In genomic region chrIII:4695057-4695456, ce11 we compare ENCODE assay signal across 2 worm cellular contexts.
A peak's percentile ranks its signal among the peaks of the same experiment; 100 is the strongest.
TF ChIP-seq lines count a peak whose summit lies in the region.

TSS of gene T04A8.7 (plus strand) at chrIII:4695357.

TF ChIP-seq in whole organism, L4 larva, 104 proteins besides CTCF, POLR2A, EP300 and RAD21:
- TF ChIP-seq dve-1 (tag; optimal IDR thresholded peaks at IDR 0.05; lab: Kevin White, UChicago; ENCODE audit: insufficient read depth) = no peak
- peak in 1 of 2 experiments; percentile 67 for TF ChIP-seq unc-62 (GFP tag; optimal IDR thresholded peaks at IDR 0.05 in 1 of 2; lab: Kevin White, UChicago)
- TF ChIP-seq unc-62 (tag; optimal IDR thresholded peaks at IDR 0.05; lab: Kevin White, UChicago) = no peak
- no peak for TF ChIP-seq ctbp-1 (GFP tag; IDR thresholded peaks at IDR 0.05; lab: Robert Waterston, UW)
- TF ChIP-seq unc-39 (tag; optimal IDR thresholded peaks at IDR 0.05; lab: Kevin White, UChicago) = no peak
- peak; percentile 59 for TF ChIP-seq ama-1 (optimal IDR thresholded peaks at IDR 0.05; lab: Kevin White, UChicago)
- no peak for TF ChIP-seq lin-13 (GFP tag; optimal IDR thresholded peaks at IDR 0.05; lab: Kevin White, UChicago)
- TF ChIP-seq aha-1 (tag; lab: Kevin White, UChicago) = no peak
- no peak for TF ChIP-seq nhr-237 (tag; optimal IDR thresholded peaks at IDR 0.05; lab: Kevin White, UChicago)

TF ChIP-seq in whole organism, young adult, 124 proteins besides CTCF, POLR2A, EP300 and RAD21:
- no peak for TF ChIP-seq ama-1 (optimal IDR thresholded peaks at IDR 0.05; lab: Kevin White, UChicago)
- TF ChIP-seq ama-1 (GFP tag; optimal IDR thresholded peaks at IDR 0.05; lab: Kevin White, UChicago) = peak in 1 of 2 experiments; percentile 18
- 0 out of 2 replicates have a peak, but pooled peaks have one; percentile 20 for TF ChIP-seq ekl-4 (GFP tag; IDR thresholded peaks at IDR 0.05; lab: Robert Waterston, UW)
- TF ChIP-seq ZK185.1 (tag; optimal IDR thresholded peaks at IDR 0.05; lab: Kevin White, UChicago; ENCODE audit: poor library complexity, severe bottlenecking) = no peak
- no peak for TF ChIP-seq aptf-2 (GFP tag; conservative IDR thresholded peaks at IDR 0.05; lab: Robert Waterston, UW)
- no peak for TF ChIP-seq hlh-12 (tag; optimal IDR thresholded peaks at IDR 0.05; lab: Kevin White, UChicago)
- TF ChIP-seq T07F8.4 (tag; optimal IDR thresholded peaks at IDR 0.05; lab: Kevin White, UChicago) = no peak
- TF ChIP-seq nhr-179 (tag; optimal IDR thresholded peaks at IDR 0.05; lab: Kevin White, UChicago) = no peak
- TF ChIP-seq ztf-18 (tag; optimal IDR thresholded peaks at IDR 0.05; lab: Kevin White, UChicago) = peak; percentile 29
- TF ChIP-seq athp-1 (tag; optimal IDR thresholded peaks at IDR 0.05; lab: Kevin White, UChicago) = no peak
- TF ChIP-seq attf-6 (GFP tag; IDR thresholded peaks at IDR 0.05; lab: Robert Waterston, UW) = no peak
- TF ChIP-seq nfya-1 (tag; optimal IDR thresholded peaks at IDR 0.05; lab: Kevin White, UChicago; ENCODE audit: borderline replicate concordance, insufficient read depth) = no peak
- no peak for TF ChIP-seq B0261.1 (tag; optimal IDR thresholded peaks at IDR 0.05; lab: Kevin White, UChicago)
- no peak for TF ChIP-seq hsf-1 (GFP tag; IDR thresholded peaks at IDR 0.05; lab: Robert Waterston, UW)
- no peak for TF ChIP-seq rcor-1 (GFP tag; IDR thresholded peaks at IDR 0.05; lab: Robert Waterston, UW)
- TF ChIP-seq unc-62 (GFP tag; optimal IDR thresholded peaks at IDR 0.05; lab: Kevin White, UChicago) = no peak
TF ChIP-seq in whole organism, young adult: peak in this region for 3.
